Fruit fly (Drosophila melanogaster): ENCODE results near the gene CG7920.
A peak's percentile ranks its signal among the peaks of the same experiment; 100 is the strongest.

The CG7920 gene

dm6 chr3R:29983073-29983544 lies 32.0 kb downstream of the CG7920 start, which contains the start of gene CG7896 (continued):
- 0 out of 2 replicates have a peak, but pooled peaks have one; percentile 5 for TF ChIP-seq Doc2 (GFP tag; IDR thresholded peaks at IDR 0.05)
- 0 out of 2 replicates have a peak, but pooled peaks have one; percentile 5 for TF ChIP-seq CG10321 (GFP tag; IDR thresholded peaks at IDR 0.05)
- TF ChIP-seq CG15073 (GFP tag; optimal IDR thresholded peaks at IDR 0.05) = no peak
- TF ChIP-seq CG10431 (GFP tag; optimal IDR thresholded peaks at IDR 0.05) = no peak
- no peak for TF ChIP-seq Camta (GFP tag; optimal IDR thresholded peaks at IDR 0.05)
- no peak for TF ChIP-seq Bdp1 (GFP tag; optimal IDR thresholded peaks at IDR 0.05)
- TF ChIP-seq CG9727 (GFP tag; optimal IDR thresholded peaks at IDR 0.05) = peak; percentile 67
- TF ChIP-seq ssp (GFP tag; IDR thresholded peaks at IDR 0.05) = peak; percentile 76
- TF ChIP-seq Tbp (GFP tag; optimal IDR thresholded peaks at IDR 0.05) = no peak
- no peak for TF ChIP-seq CHES-1-like (GFP tag; optimal IDR thresholded peaks at IDR 0.05)
- TF ChIP-seq Ravus (GFP tag; IDR thresholded peaks at IDR 0.05) = peak; percentile 16; the same call in 1 of the 2 replicates
- no peak for TF ChIP-seq Atf3 (GFP tag; optimal IDR thresholded peaks at IDR 0.05)
- TF ChIP-seq Nf-YC (tag; optimal IDR thresholded peaks at IDR 0.05) = peak; percentile 70
- TF ChIP-seq ro (GFP tag; IDR thresholded peaks at IDR 0.05) = 0 out of 2 replicates have a peak, but pooled peaks have one; percentile 56
- peak; percentile 72 for TF ChIP-seq CG8924 (tag; optimal IDR thresholded peaks at IDR 0.05)
- no peak for TF ChIP-seq insv (GFP tag; optimal IDR thresholded peaks at IDR 0.05)
- peak; percentile 68 for TF ChIP-seq ara (GFP tag; IDR thresholded peaks at IDR 0.05)
- TF ChIP-seq nerfin-2 (GFP tag; IDR thresholded peaks at IDR 0.05; ENCODE audit: partially characterized antibody) = no peak
- no peak for TF ChIP-seq trh (GFP tag; optimal IDR thresholded peaks at IDR 0.05)
- no peak for TF ChIP-seq Hey (tag; optimal IDR thresholded peaks at IDR 0.05)
- TF ChIP-seq Hmx (GFP tag; optimal IDR thresholded peaks at IDR 0.05) = no peak
- no peak for TF ChIP-seq dati (GFP tag; IDR thresholded peaks at IDR 0.05)
- no peak for TF ChIP-seq BEAF-32 (GFP tag; optimal IDR thresholded peaks at IDR 0.05)
- TF ChIP-seq stwl (tag; optimal IDR thresholded peaks at IDR 0.05) = no peak
- TF ChIP-seq CG5245 (GFP tag; optimal IDR thresholded peaks at IDR 0.05) = peak; percentile 40
- TF ChIP-seq Oli (tag; optimal IDR thresholded peaks at IDR 0.05) = peak; percentile 71
- 0 out of 2 replicates have a peak, but pooled peaks have one; percentile 25 for TF ChIP-seq dimm (GFP tag; IDR thresholded peaks at IDR 0.05)
- no peak for TF ChIP-seq CG2129 (GFP tag; IDR thresholded peaks at IDR 0.05; ENCODE audit: partially characterized antibody)
- TF ChIP-seq CG1603 (tag; optimal IDR thresholded peaks at IDR 0.05) = peak; percentile 31
- TF ChIP-seq CG13624 (GFP tag; optimal IDR thresholded peaks at IDR 0.05) = no peak
- TF ChIP-seq Dp (GFP tag; optimal IDR thresholded peaks at IDR 0.05) = no peak
- peak; percentile 78 for TF ChIP-seq CG9215 (GFP tag; IDR thresholded peaks at IDR 0.05)
- TF ChIP-seq CG12219 (GFP tag; optimal IDR thresholded peaks at IDR 0.05) = peak; percentile 54
- no peak for TF ChIP-seq hkb (optimal IDR thresholded peaks at IDR 0.05)
- peak; percentile 88 for TF ChIP-seq hkb (GFP tag; IDR thresholded peaks at IDR 0.05)
- peak; percentile 61 for TF ChIP-seq CG12659 (GFP tag; optimal IDR thresholded peaks at IDR 0.05)
- TF ChIP-seq CG10209 (GFP tag; optimal IDR thresholded peaks at IDR 0.05) = peak; percentile 64
- TF ChIP-seq H2.0 (GFP tag; IDR thresholded peaks at IDR 0.05) = peak; percentile 71
- peak; percentile 71 for TF ChIP-seq CG10979 (tag; optimal IDR thresholded peaks at IDR 0.05)
- TF ChIP-seq Ets97D (GFP tag; optimal IDR thresholded peaks at IDR 0.05) = no peak
- TF ChIP-seq zen (tag; optimal IDR thresholded peaks at IDR 0.05) = no peak
- peak; percentile 5 to 64 for TF ChIP-seq bsh (GFP tag; optimal IDR thresholded peaks at IDR 0.05)
- TF ChIP-seq CG12299 (tag; optimal IDR thresholded peaks at IDR 0.05) = no peak
- TF ChIP-seq CG4282 (GFP tag; optimal IDR thresholded peaks at IDR 0.05) = no peak
- TF ChIP-seq grau (tag; optimal IDR thresholded peaks at IDR 0.05) = peak; percentile 69
- TF ChIP-seq Ada2b (GFP tag; IDR thresholded peaks at IDR 0.05) = peak; percentile 76
- TF ChIP-seq CG16813 (GFP tag; IDR thresholded peaks at IDR 0.05; ENCODE audit: partially characterized antibody) = no peak
- peak; percentile 66 for TF ChIP-seq CG17385 (GFP tag; optimal IDR thresholded peaks at IDR 0.05)
- no peak for TF ChIP-seq Myb (GFP tag; optimal IDR thresholded peaks at IDR 0.05)
- TF ChIP-seq gsb (GFP tag; IDR thresholded peaks at IDR 0.05) = peak; percentile 71; the same call in 1 of the 2 replicates
- TF ChIP-seq Med (GFP tag) = peak; percentile 87
